Worm (Caenorhabditis elegans) whole organism, late embryonic: ENCODE data around the gene nhr-171.

ENCODE experiments used
- C38D4.7 ChIP-seq: fragments of 200-800 bp; sonication (Bioruptor generic); optimal IDR thresholded peaks from 2 replicates; lab custom pipeline; 2018; ENCODE audit warnings: mild to moderate bottlenecking, missing genetic modification characterization, moderate library complexity, missing compliant biosample characterization
- F13H6.1 ChIP-seq: sonication (generic microtip); optimal IDR thresholded peaks from 2 replicates; lab custom pipeline; 2016; ENCODE audit warnings: missing genetic modification characterization, missing compliant biosample characterization
- K02D7.2 ChIP-seq: sonication (generic microtip); optimal IDR thresholded peaks from 2 replicates; lab custom pipeline; 2017; ENCODE audit warnings: mild to moderate bottlenecking, missing genetic modification characterization, missing compliant biosample characterization
- K09A11.1 ChIP-seq: sonication (generic microtip); optimal IDR thresholded peaks from 2 replicates; lab custom pipeline; 2017; ENCODE audit warnings: antibody characterized with exemption, mild to moderate bottlenecking, missing genetic modification characterization, missing compliant biosample characterization; ENCODE audit not compliant: insufficient read depth
- ahr-1 ChIP-seq: sonication (generic microtip); optimal IDR thresholded peaks from 2 replicates; lab custom pipeline; 2016; ENCODE audit warnings: missing genetic modification characterization, missing compliant biosample characterization
- ceh-14 ChIP-seq: sonication (generic microtip); optimal IDR thresholded peaks from 2 replicates; lab custom pipeline; 2016; ENCODE audit warnings: missing genotype, missing genetic modification characterization, missing compliant biosample characterization
- ceh-18 ChIP-seq: sonication (generic microtip); optimal IDR thresholded peaks from 2 replicates; lab custom pipeline; 2016; ENCODE audit warnings: missing genetic modification characterization, missing compliant biosample characterization
- ceh-22 ChIP-seq: sonication (generic microtip); optimal IDR thresholded peaks from 2 replicates; lab custom pipeline; 2017; ENCODE audit warnings: missing biosample characterization, missing genetic modification characterization
- ceh-30 ChIP-seq: fragments of 150-350 bp; optimal IDR thresholded peaks from 2 replicates; lab custom pipeline; 2014; ENCODE audit warnings: missing biosample characterization, missing genetic modification characterization
- ceh-34 ChIP-seq: sonication (generic microtip); optimal IDR thresholded peaks from 2 replicates; lab custom pipeline; 2016; ENCODE audit warnings: mild to moderate bottlenecking, missing genetic modification characterization, missing compliant biosample characterization
- ceh-48 ChIP-seq: sonication (generic microtip); optimal IDR thresholded peaks from 2 replicates; lab custom pipeline; 2016; ENCODE audit warnings: missing genetic modification characterization, inconsistent platforms, missing compliant biosample characterization
- ceh-6 ChIP-seq: fragments of 200-800 bp; sonication (Bioruptor generic); optimal IDR thresholded peaks from 2 replicates; lab custom pipeline; 2018; ENCODE audit warnings: mild to moderate bottlenecking, missing genetic modification characterization, missing compliant biosample characterization
- ceh-9 ChIP-seq: sonication (generic microtip); optimal IDR thresholded peaks from 2 replicates; lab custom pipeline; 2016; ENCODE audit warnings: mild to moderate bottlenecking, missing genetic modification characterization, inconsistent platforms, missing compliant biosample characterization
- fkh-6 ChIP-seq: sonication (generic microtip); optimal IDR thresholded peaks from 2 replicates; lab custom pipeline; 2016; ENCODE audit warnings: missing genetic modification characterization, missing compliant biosample characterization
- hlh-13 ChIP-seq: fragments of 200-800 bp; sonication (Bioruptor generic); optimal IDR thresholded peaks from 2 replicates; lab custom pipeline; 2018; ENCODE audit warnings: mild to moderate bottlenecking, missing genetic modification characterization, missing compliant biosample characterization
- hlh-15 ChIP-seq: sonication (generic microtip); optimal IDR thresholded peaks from 2 replicates; lab custom pipeline; 2016; ENCODE audit warnings: missing genetic modification characterization, missing compliant biosample characterization
- hlh-6 ChIP-seq: sonication (generic microtip); optimal IDR thresholded peaks from 2 replicates; lab custom pipeline; 2016; ENCODE audit warnings: missing genotype, missing genetic modification characterization, missing compliant biosample characterization
- lim-6 ChIP-seq: sonication (generic microtip); optimal IDR thresholded peaks from 2 replicates; lab custom pipeline; 2016; ENCODE audit warnings: missing genetic modification characterization, missing compliant biosample characterization
- madf-2 ChIP-seq: sonication (generic microtip); optimal IDR thresholded peaks from 2 replicates; lab custom pipeline; 2017; ENCODE audit warnings: missing genetic modification characterization, missing compliant biosample characterization
- nfya-1 ChIP-seq: sonication (generic microtip); optimal IDR thresholded peaks from 2 replicates; lab custom pipeline; 2017; ENCODE audit warnings: missing genetic modification characterization, mild to moderate bottlenecking, missing compliant biosample characterization, antibody characterized with exemption, moderate library complexity
- nhr-232 ChIP-seq: sonication (generic microtip); optimal IDR thresholded peaks from 2 replicates; lab custom pipeline; 2016; ENCODE audit warnings: missing genetic modification characterization, missing compliant biosample characterization
- npax-4 ChIP-seq: sonication (generic microtip); optimal IDR thresholded peaks from 2 replicates; lab custom pipeline; 2016; ENCODE audit warnings: missing genetic modification characterization, missing compliant biosample characterization
- pax-1 ChIP-seq: fragments of 150-350 bp; optimal IDR thresholded peaks from 2 replicates; lab custom pipeline; 2014; ENCODE audit warnings: missing biosample characterization, missing genetic modification characterization
- pha-2 ChIP-seq: sonication (generic microtip); optimal IDR thresholded peaks from 2 replicates; lab custom pipeline; 2017; ENCODE audit warnings: mild to moderate bottlenecking, missing genetic modification characterization, missing compliant biosample characterization
- pha-4 ChIP-seq: fragments of 150-350 bp; optimal IDR thresholded peaks from 2 replicates; lab custom pipeline; 2018; ENCODE audit warnings: missing biosample characterization, missing genetic modification reagents, missing genetic modification characterization
- ref-2 ChIP-seq: sonication (generic microtip); optimal IDR thresholded peaks from 2 replicates; lab custom pipeline; 2016; ENCODE audit warnings: missing genetic modification characterization, missing compliant biosample characterization
- sox-2 ChIP-seq: fragments of 200-800 bp; sonication (Bioruptor generic); IDR thresholded peaks from 2 replicates; pipeline ENCODE4 v1.3.6; 2022; ENCODE audit warnings: missing genetic modification reagents, missing genetic modification characterization, missing compliant biosample characterization
- ttx-3 ChIP-seq: sonication (generic microtip); optimal IDR thresholded peaks from 2 replicates; lab custom pipeline; 2016; ENCODE audit warnings: missing genetic modification reagents, missing genetic modification characterization, missing compliant biosample characterization
- unc-3 ChIP-seq, 2 experiments: fragments of 200-800 bp in 1 of 2; sonication (Bioruptor generic) in 1 of 2; sonication (generic microtip) in 1 of 2; conservative IDR thresholded peaks in 1 of 2; optimal IDR thresholded peaks in 1 of 2; 2 replicates each; pipeline versions ENCODE4 v1.3.6 to Lab custom; 2016 to 2022; ENCODE audit warnings: missing compliant biosample characterization in 2 of 2, missing genetic modification characterization in 2 of 2, missing genetic modification reagents in 1 of 2
- ztf-16 ChIP-seq: sonication (generic microtip); optimal IDR thresholded peaks from 2 replicates; lab custom pipeline; 2017; ENCODE audit warnings: missing genetic modification characterization, missing compliant biosample characterization

nhr-171 gene

DNA sequence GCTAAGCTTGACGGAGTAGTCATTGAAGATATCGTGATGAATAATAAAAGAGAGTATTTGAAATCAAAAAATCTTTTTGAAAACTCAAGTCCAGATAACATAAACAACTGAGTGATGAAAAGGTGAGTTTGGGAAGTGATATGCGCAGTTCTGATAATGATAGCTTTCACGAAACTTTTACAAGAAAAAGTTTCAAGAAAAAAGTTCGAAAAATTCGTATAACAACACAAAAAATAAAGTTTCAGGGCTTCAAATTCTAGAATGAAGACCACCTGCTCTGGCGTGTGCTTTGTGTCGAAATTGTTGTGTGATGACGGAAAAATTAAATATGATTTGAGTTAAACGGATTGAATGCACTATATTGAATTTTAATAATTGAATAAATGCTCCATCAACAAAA is 8.5 kb downstream of the nhr-171 start, which contains the start of gene srb-19:
Gene srb-19 (minus strand): TSS at position 101 of the 400 bp plus-strand sequence.
- TF ChIP-seq ref-2 (tag; lab: Kevin White, UChicago), result no peak

DNA sequence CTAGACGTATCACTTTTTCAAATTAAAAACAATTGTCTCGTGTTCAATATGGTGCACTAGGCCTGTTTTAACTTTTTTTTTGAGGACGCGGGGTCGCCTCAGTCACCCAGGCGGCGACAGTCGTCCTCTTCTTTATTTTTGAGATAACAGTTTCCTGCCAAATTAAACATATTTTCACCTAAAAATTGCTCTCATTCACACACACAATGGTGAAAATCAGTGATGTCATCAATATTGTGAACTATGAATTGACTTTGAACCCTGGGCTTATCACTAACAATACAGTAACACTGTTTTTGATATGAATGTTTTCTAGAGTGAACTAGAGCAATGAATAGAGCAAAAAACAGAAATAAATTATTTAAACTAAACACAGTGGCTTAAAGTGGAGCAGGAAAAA is 9.7 kb downstream of the nhr-171 start:
- TF ChIP-seq F13H6.1 (tag; lab: Kevin White, UChicago) (no peak), ttx-3 (tag; lab: Kevin White, UChicago) (no peak), hlh-6 (tag; lab: Kevin White, UChicago) (no peak), ref-2 (tag; lab: Kevin White, UChicago) (no peak), ceh-22 (no peak), npax-4 (tag; lab: Kevin White, UChicago) (no peak), ceh-14 (tag; lab: Kevin White, UChicago) (no peak), ceh-34 (tag; lab: Kevin White, UChicago) (no peak)

ce11 chrV:7522279-7522678 is 10.7 kb downstream of the nhr-171 start, which contains the start of gene C54F6.15:
Gene C54F6.15 (minus strand): TSS chrV:7522379.
- TF ChIP-seq ceh-9, result no peak
- TF ChIP-seq nhr-232, result no peak
- no peak for TF ChIP-seq K02D7.2 (tag; lab: Kevin White, UChicago)
- TF ChIP-seq lim-6 (tag; lab: Kevin White, UChicago), result no peak
- no peak for TF ChIP-seq fkh-6 (tag; lab: Kevin White, UChicago)
- TF ChIP-seq nfya-1 (tag; lab: Kevin White, UChicago), result no peak
- no peak for TF ChIP-seq madf-2 (tag; lab: Kevin White, UChicago)
- no peak for TF ChIP-seq hlh-13 (GFP tag; lab: Kevin White, UChicago)

ce11 chrV:7523392-7523791 is 11.8 kb downstream of the nhr-171 start, which contains the start of gene C54F6.6:
Gene C54F6.6 (plus strand): TSS chrV:7523692.
- TF ChIP-seq unc-3 (GFP tag; conservative IDR thresholded peaks at IDR 0.05; lab: Robert Waterston, UW) (no peak), unc-3 (tag; optimal IDR thresholded peaks at IDR 0.05; lab: Kevin White, UChicago) (no peak), lim-6 (tag; lab: Kevin White, UChicago) (no peak), ahr-1 (tag; lab: Kevin White, UChicago) (no peak), ceh-22 (no peak), pha-2 (no peak), ceh-18 (tag; lab: Kevin White, UChicago) (no peak), K09A11.1 (tag; lab: Kevin White, UChicago) (no peak), C38D4.7 (GFP tag; lab: Kevin White, UChicago) (no peak), sox-2 (no peak), ceh-48 (tag; lab: Kevin White, UChicago) (no peak), ceh-14 (tag; lab: Kevin White, UChicago) (no peak), hlh-6 (tag; lab: Kevin White, UChicago) (no peak), ceh-34 (tag; lab: Kevin White, UChicago) (no peak), ztf-16 (tag; lab: Kevin White, UChicago) (no peak), pax-1 (no peak)

DNA sequence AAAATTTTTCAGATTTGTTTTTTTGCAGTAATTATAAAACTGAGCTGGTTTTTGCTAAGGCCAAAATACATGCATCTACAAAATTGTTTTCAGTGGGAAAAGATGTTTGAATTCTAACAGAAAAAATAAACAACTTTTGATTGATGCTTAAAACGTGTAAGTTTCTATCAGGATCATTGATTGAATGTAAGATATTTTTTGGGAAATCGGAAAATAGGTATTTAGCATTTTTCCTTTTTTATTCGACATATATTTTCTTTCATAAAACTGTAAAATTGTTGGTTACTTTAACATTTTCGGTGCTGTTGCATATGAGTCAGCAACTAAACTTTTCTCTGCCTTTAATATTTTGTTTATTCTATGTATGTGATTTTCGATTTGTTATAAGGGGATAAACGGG is 12.9 kb downstream of the nhr-171 start, which contains the start of gene C54F6.20:
Gene C54F6.20 (plus strand): TSS at position 301 of the 400 bp plus-strand sequence.
- TF ChIP-seq pha-4 (tag; lab: Kevin White, UChicago), result no peak
- TF ChIP-seq ceh-30 (tag; lab: Kevin White, UChicago), result no peak
- TF ChIP-seq hlh-15, result no peak
- TF ChIP-seq, all 69 proteins: peak for 0

ce11 chrV:7525695-7526094 is 14.1 kb downstream of the nhr-171 start, which contains the start of gene C54F6.18:
Gene C54F6.18 (plus strand): TSS chrV:7525995.
- TF ChIP-seq npax-4 (tag; lab: Kevin White, UChicago) (no peak), ceh-18 (tag; lab: Kevin White, UChicago) (no peak), F13H6.1 (tag; lab: Kevin White, UChicago) (no peak), ceh-6 (GFP tag; lab: Kevin White, UChicago) (no peak), sox-2 (no peak)
